Fruit fly (Drosophila melanogaster) whole organism, pupa: Measurements from ENCODE around the gene peg.

Experiments
- CG10348 ChIP-seq: fragments of 200-800 bp; sonication (Bioruptor generic); IDR thresholded peaks from 2 replicates; pipeline ENCODE4 v1.3.6; 2022; ENCODE audit warnings: missing biosample characterization, missing genetic modification characterization
- CG12605 ChIP-seq: fragments of 200-800 bp; sonication (Bioruptor generic); IDR thresholded peaks from 2 replicates; pipeline ENCODE4 v1.3.6; 2022; ENCODE audit warnings: missing biosample characterization, missing genetic modification characterization
- CG13204 ChIP-seq: fragments of 200-800 bp; sonication (Bioruptor generic); optimal IDR thresholded peaks from 2 replicates; lab custom pipeline; 2018; ENCODE audit warnings: missing biosample characterization, mild to moderate bottlenecking, missing genetic modification characterization, moderate library complexity
- CG14655 ChIP-seq: fragments of 200-800 bp; sonication (Bioruptor generic); optimal IDR thresholded peaks from 3 replicates; lab custom pipeline; 2017; ENCODE audit warnings: mild to moderate bottlenecking, missing biosample characterization, missing genetic modification reagents, missing genetic modification characterization
- CG15710 ChIP-seq: fragments of 200-800 bp; sonication (Bioruptor generic); optimal IDR thresholded peaks from 2 replicates; lab custom pipeline; 2018; ENCODE audit warnings: missing biosample characterization, mild to moderate bottlenecking, missing genetic modification characterization, moderate library complexity
- CG17806 ChIP-seq: fragments of 200-800 bp; sonication (Bioruptor generic); optimal IDR thresholded peaks from 2 replicates; lab custom pipeline; 2018; ENCODE audit warnings: missing biosample characterization, mild to moderate bottlenecking, missing genetic modification characterization, moderate library complexity
- CG32121 ChIP-seq: fragments of 200-800 bp; sonication (Bioruptor generic); IDR thresholded peaks from 2 replicates; pipeline ENCODE4 v1.3.6; 2022; ENCODE audit warnings: missing biosample characterization, missing genetic modification characterization
- CG34367 ChIP-seq: fragments of 200-800 bp; sonication (Bioruptor generic); optimal IDR thresholded peaks from 2 replicates; lab custom pipeline; 2018; ENCODE audit warnings: missing biosample characterization, mild to moderate bottlenecking, missing genetic modification characterization
- CG4496 ChIP-seq: fragments of 200-800 bp; sonication (Bioruptor generic); IDR thresholded peaks from 3 replicates; pipeline ENCODE4 v1.3.6; 2022; ENCODE audit warnings: missing biosample characterization, missing genetic modification characterization
- CG8159 ChIP-seq: fragments of 200-800 bp; sonication (Bioruptor generic); optimal IDR thresholded peaks from 3 replicates; lab custom pipeline; 2018; ENCODE audit warnings: missing biosample characterization, mild to moderate bottlenecking, missing genetic modification characterization, moderate library complexity
- CG8301 ChIP-seq: fragments of 200-800 bp; sonication (Bioruptor generic); optimal IDR thresholded peaks from 2 replicates; lab custom pipeline; 2018; ENCODE audit warnings: missing biosample characterization, mild to moderate bottlenecking, missing genetic modification characterization
- CG9948 ChIP-seq: fragments of 200-800 bp; sonication (Bioruptor generic); optimal IDR thresholded peaks from 2 replicates; lab custom pipeline; 2018; ENCODE audit warnings: missing biosample characterization, mild to moderate bottlenecking, missing genetic modification characterization, moderate library complexity
- D1 ChIP-seq: fragments of 200-800 bp; sonication (Bioruptor generic); optimal IDR thresholded peaks from 2 replicates; lab custom pipeline; 2018; ENCODE audit warnings: missing biosample characterization, mild to moderate bottlenecking, missing genetic modification characterization, moderate library complexity
- EcR ChIP-seq: fragments of 200-800 bp; sonication (Bioruptor generic); optimal IDR thresholded peaks from 3 replicates; lab custom pipeline; 2019; ENCODE audit warnings: missing biosample characterization, missing genetic modification characterization, mild to moderate bottlenecking, moderate library complexity, missing genetic modification reagents
- Ets98B ChIP-seq: fragments of 200-800 bp; sonication (Bioruptor generic); IDR thresholded peaks from 2 replicates; pipeline ENCODE4 v1.3.6; 2022; ENCODE audit warnings: missing biosample characterization, missing genetic modification characterization
- Pif1A ChIP-seq: fragments of 200-800 bp; sonication (Bioruptor generic); optimal IDR thresholded peaks from 3 replicates; lab custom pipeline; 2016; ENCODE audit warnings: missing biosample characterization, missing genetic modification characterization
- Pif1B ChIP-seq: fragments of 200-800 bp; sonication (Bioruptor generic); optimal IDR thresholded peaks from 3 replicates; lab custom pipeline; 2016; ENCODE audit warnings: missing biosample characterization, missing genetic modification characterization
- Snoo ChIP-seq: fragments of 200-800 bp; sonication (Bioruptor generic); optimal IDR thresholded peaks from 3 replicates; lab custom pipeline; 2017; ENCODE audit warnings: missing biosample characterization, mild to moderate bottlenecking, missing genetic modification characterization, inconsistent platforms
- fd96Ca ChIP-seq: fragments of 200-800 bp; sonication (Bioruptor generic); IDR thresholded peaks from 3 replicates; pipeline ENCODE4 v1.3.6; 2022; ENCODE audit warnings: missing biosample characterization, missing genetic modification characterization
- gl ChIP-seq: fragments of 200-800 bp; sonication (Bioruptor generic); optimal IDR thresholded peaks from 2 replicates; lab custom pipeline; 2018; ENCODE audit warnings: missing biosample characterization, mild to moderate bottlenecking, missing genetic modification characterization
- rn ChIP-seq: fragments of 200-800 bp; sonication (Bioruptor generic); IDR thresholded peaks from 2 replicates; pipeline ENCODE4 v1.3.6; 2022; ENCODE audit warnings: missing biosample characterization, missing genetic modification characterization

The peg gene

dm6 chr3R:21019073-21019472 lies 4.9 kb downstream of the peg start:
- TF ChIP-seq CG9948 (tag; lab: Kevin White, UChicago), result no peak
- TF ChIP-seq CG10348 (GFP tag; lab: Robert Waterston, UW), result no peak
- TF ChIP-seq EcR, result no peak
- TF ChIP-seq Pif1A, result no peak
- no peak for TF ChIP-seq Pif1B (GFP tag; lab: Kevin White, UChicago)
- no peak for TF ChIP-seq CG12605 (GFP tag; lab: Robert Waterston, UW)
- TF ChIP-seq rn (GFP tag; lab: Robert Waterston, UW), result no peak
- TF ChIP-seq CG4496 (GFP tag; lab: Robert Waterston, UW), result no peak
- TF ChIP-seq CG34367 (tag; lab: Kevin White, UChicago), result no peak
- no peak for TF ChIP-seq CG13204

- peak; percentile 63 for TF ChIP-seq CG14655 (GFP tag; lab: Kevin White, UChicago)
- no peak for TF ChIP-seq Pif1A
- TF ChIP-seq CG8301 (tag; lab: Kevin White, UChicago), result peak; percentile 41
- no peak for TF ChIP-seq CG9948 (tag; lab: Kevin White, UChicago)
- 0 out of 2 replicates have a peak, but pooled peaks have one; percentile 32 for TF ChIP-seq CG32121 (GFP tag; lab: Robert Waterston, UW)
- TF ChIP-seq gl, result peak; percentile 37
- TF ChIP-seq CG15710, result no peak
- TF ChIP-seq EcR, result no peak
- TF ChIP-seq Snoo (tag; lab: Kevin White, UChicago), result no peak
- TF ChIP-seq CG8159 (tag; lab: Kevin White, UChicago), result peak; percentile 50
- TF ChIP-seq Pif1B (GFP tag; lab: Kevin White, UChicago), result peak; percentile 50
- peak; percentile 78; the same call in 1 of the 2 replicates for TF ChIP-seq Ets98B (GFP tag; lab: Robert Waterston, UW)
- TF ChIP-seq CG13204, result no peak
- TF ChIP-seq fd96Ca (GFP tag; lab: Robert Waterston, UW), result peak; percentile 84
- TF ChIP-seq CG17806 (tag; lab: Kevin White, UChicago), result no peak
- peak; percentile 74 for TF ChIP-seq rn (GFP tag; lab: Robert Waterston, UW)
- TF ChIP-seq CG12605 (GFP tag; lab: Robert Waterston, UW), result no peak
- TF ChIP-seq D1, result peak; percentile 42
- no peak for TF ChIP-seq CG34367 (tag; lab: Kevin White, UChicago)
- no peak for TF ChIP-seq CG10348 (GFP tag; lab: Robert Waterston, UW)
- TF ChIP-seq CG4496 (GFP tag; lab: Robert Waterston, UW), result peak; percentile 89
Measured at dm6 chr3R:21017464-21018080, 6.4 kb downstream of the peg start, which contains the start of gene Rlip. Rlip (plus strand) TSS chr3R:21017684.

- TF ChIP-seq CG8159 (tag; lab: Kevin White, UChicago) (no peak), Pif1A (peak; percentile 1), Ets98B (GFP tag; lab: Robert Waterston, UW) (no peak)
Measured at dm6 chr3R:21015636-21016035, 8.3 kb downstream of the peg start, which contains the start of gene CG5697. CG5697 (plus strand) TSS chr3R:21015949.

dm6 chr3R:21013780-21014179 lies 10.2 kb downstream of the peg start:
- TF ChIP-seq CG34367 (tag; lab: Kevin White, UChicago) (no peak), CG9948 (tag; lab: Kevin White, UChicago) (no peak), CG8159 (tag; lab: Kevin White, UChicago) (no peak), CG15710 (no peak), Pif1B (GFP tag; lab: Kevin White, UChicago) (no peak), CG8301 (tag; lab: Kevin White, UChicago) (no peak), CG14655 (GFP tag; lab: Kevin White, UChicago) (no peak), rn (GFP tag; lab: Robert Waterston, UW) (no peak), EcR (no peak), CG32121 (GFP tag; lab: Robert Waterston, UW) (no peak), CG12605 (GFP tag; lab: Robert Waterston, UW) (no peak), CG4496 (GFP tag; lab: Robert Waterston, UW) (no peak), Snoo (tag; lab: Kevin White, UChicago) (no peak), CG13204 (no peak), Ets98B (GFP tag; lab: Robert Waterston, UW) (no peak), fd96Ca (GFP tag; lab: Robert Waterston, UW) (no peak), D1 (no peak), Pif1A (no peak)

- TF ChIP-seq CG17806 (tag; lab: Kevin White, UChicago) (no peak), CG9948 (tag; lab: Kevin White, UChicago) (no peak), CG12605 (GFP tag; lab: Robert Waterston, UW) (no peak), Pif1B (GFP tag; lab: Kevin White, UChicago) (no peak), D1 (no peak), CG32121 (GFP tag; lab: Robert Waterston, UW) (no peak), CG10348 (GFP tag; lab: Robert Waterston, UW) (no peak), CG13204 (no peak), Snoo (tag; lab: Kevin White, UChicago) (no peak), fd96Ca (GFP tag; lab: Robert Waterston, UW) (no peak), rn (GFP tag; lab: Robert Waterston, UW) (no peak)
- TF ChIP-seq, all 21 proteins: peak for 0
Measured at dm6 chr3R:21006967-21007366, 17.0 kb downstream of the peg start, which contains the start of gene Alp5. Alp5 (minus strand) TSS chr3R:21006990.

dm6 chr3R:21001123-21001522 lies 22.8 kb downstream of the peg start:
- TF ChIP-seq CG4496 (GFP tag; lab: Robert Waterston, UW), result no peak
- TF ChIP-seq CG10348 (GFP tag; lab: Robert Waterston, UW), result no peak
- no peak for TF ChIP-seq fd96Ca (GFP tag; lab: Robert Waterston, UW)
- no peak for TF ChIP-seq CG34367 (tag; lab: Kevin White, UChicago)
- TF ChIP-seq CG9948 (tag; lab: Kevin White, UChicago), result no peak
- no peak for TF ChIP-seq Ets98B (GFP tag; lab: Robert Waterston, UW)
- no peak for TF ChIP-seq gl
